Fruit fly (Drosophila melanogaster): ENCODE measurements around the gene ru.

ru gene

DNA sequence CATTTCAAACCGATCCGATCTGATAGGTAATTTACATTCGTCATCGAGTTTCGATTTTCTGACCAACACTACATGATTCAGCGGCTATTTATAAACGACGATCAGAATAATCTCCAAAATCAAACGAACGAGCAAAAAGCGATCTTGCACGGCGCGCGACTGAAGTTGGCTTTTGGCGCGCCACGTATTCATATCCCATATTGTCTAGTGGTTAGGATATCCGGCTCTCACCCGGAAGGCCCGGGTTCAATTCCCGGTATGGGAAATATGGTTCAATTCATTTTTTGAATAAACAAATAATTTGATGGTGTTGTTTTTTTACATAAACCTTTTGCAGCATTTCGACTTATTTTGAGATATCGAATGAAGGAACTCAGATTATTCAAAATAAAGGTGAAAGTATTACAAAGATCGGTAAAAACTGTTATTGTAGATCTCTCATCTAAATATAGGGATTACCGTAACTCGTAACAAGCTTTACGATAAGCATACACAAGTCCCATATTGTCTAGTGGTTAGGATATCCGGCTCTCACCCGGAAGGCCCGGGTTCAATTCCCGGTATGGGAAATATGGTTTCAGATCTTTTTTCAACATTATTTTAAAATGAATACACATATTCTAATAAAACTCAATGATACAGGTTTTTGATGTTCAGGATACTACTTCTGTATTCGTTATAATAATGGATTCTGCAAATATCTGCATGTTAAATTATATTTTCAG lies 9.5 kb downstream of the ru start (continued):
- TF ChIP-seq CG16813 (GFP tag; IDR thresholded peaks at IDR 0.05; ENCODE audit: partially characterized antibody) (peak; percentile 61; the same call in 2 of the 3 replicates), CG18262 (tag; optimal IDR thresholded peaks at IDR 0.05) (no peak), CG15696 (tag; optimal IDR thresholded peaks at IDR 0.05) (no peak), CG15011 (GFP tag; optimal IDR thresholded peaks at IDR 0.05) (no peak), CG9437 (GFP tag; optimal IDR thresholded peaks at IDR 0.05) (no peak), CG6272 (GFP tag; IDR thresholded peaks at IDR 0.05) (no peak), Opbp (GFP tag; IDR thresholded peaks at IDR 0.05; ENCODE audit: partially characterized antibody) (peak; percentile 69; the same call in 2 of the 3 replicates), cwo (GFP tag; optimal IDR thresholded peaks at IDR 0.05) (no peak), lilli (GFP tag; optimal IDR thresholded peaks at IDR 0.05) (no peak), CG6791 (GFP tag; IDR thresholded peaks at IDR 0.05; ENCODE audit: partially characterized antibody) (peak; percentile 76)

DNA sequence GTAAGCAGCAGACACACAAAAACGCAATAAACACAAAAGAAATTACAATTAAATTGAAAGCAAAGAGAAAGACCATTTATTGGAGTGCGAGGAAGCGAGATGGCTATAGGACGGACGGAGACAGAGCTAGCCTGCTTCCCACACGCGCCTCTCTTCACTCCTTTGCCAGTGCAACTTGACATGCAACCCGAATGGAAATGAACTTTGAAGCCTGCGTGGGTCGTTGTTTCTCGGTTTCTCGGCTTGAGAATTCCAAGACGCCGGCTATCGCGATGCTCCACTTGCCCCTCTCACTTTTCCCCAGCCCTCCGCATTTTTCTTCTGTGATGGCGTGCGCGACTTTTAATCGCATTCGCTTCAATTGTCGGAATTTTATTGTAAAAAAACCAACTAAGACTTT lies 10.5 kb downstream of the ru start:
- TF ChIP-seq NfI (GFP tag; optimal IDR thresholded peaks at IDR 0.05) (no peak), crol (GFP tag; IDR thresholded peaks at IDR 0.05) (peak; percentile 71; the same call in 1 of the 2 replicates), pros (GFP tag; optimal IDR thresholded peaks at IDR 0.05) (peak; percentile 10), nom (GFP tag; optimal IDR thresholded peaks at IDR 0.05) (peak; percentile 72), CG1832 (GFP tag; optimal IDR thresholded peaks at IDR 0.05) (peak; percentile 49), CG10321 (GFP tag; IDR thresholded peaks at IDR 0.05) (peak; percentile 90), CG12104 (GFP tag; optimal IDR thresholded peaks at IDR 0.05) (no peak), onecut (GFP tag; IDR thresholded peaks at IDR 0.05) (no peak), CG17328 (GFP tag; IDR thresholded peaks at IDR 0.05) (no peak), Med (GFP tag) (peak; percentile 24), bsh (GFP tag; optimal IDR thresholded peaks at IDR 0.05) (peak in 1 of 2 experiments; percentile 30), dpn (GFP tag; optimal IDR thresholded peaks at IDR 0.05) (no peak), CG6654 (GFP tag; optimal IDR thresholded peaks at IDR 0.05) (no peak), row (GFP tag; IDR thresholded peaks at IDR 0.05) (no peak), CG14860 (GFP tag; IDR thresholded peaks at IDR 0.05; ENCODE audit: partially characterized antibody) (no peak), nau (GFP tag; optimal IDR thresholded peaks at IDR 0.05) (no peak)

DNA sequence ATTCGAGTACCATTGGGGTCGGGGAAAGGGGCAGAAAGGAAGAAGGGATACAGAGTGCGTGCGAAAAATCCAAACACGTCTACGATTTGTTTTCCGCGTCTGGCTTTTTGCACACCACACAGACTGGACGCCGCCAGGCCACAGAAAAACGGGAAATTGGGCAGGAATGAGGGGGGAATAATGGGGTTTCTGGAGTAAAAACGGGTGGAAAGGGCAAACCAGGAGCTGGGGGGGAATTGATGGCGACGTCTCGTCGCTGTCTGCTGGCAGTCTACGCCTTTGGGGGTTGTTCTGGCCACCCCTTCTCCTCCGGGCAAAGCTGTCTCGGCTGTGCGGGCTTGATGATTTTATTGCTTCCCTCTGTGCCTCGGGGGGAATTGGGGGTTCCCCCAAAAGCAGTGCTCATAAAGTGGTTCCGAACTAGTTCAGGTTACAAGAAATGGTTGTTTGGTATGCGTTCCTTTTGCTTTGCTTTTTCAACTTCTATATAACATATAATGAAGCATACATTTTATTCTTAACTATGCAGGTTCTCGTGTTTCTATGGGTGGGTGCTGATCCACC lies 15.3 kb downstream of the ru start:
- TF ChIP-seq sens (GFP tag) (peak; percentile 11), trem (tag; optimal IDR thresholded peaks at IDR 0.05) (no peak), seq (GFP tag; IDR thresholded peaks at IDR 0.05) (peak; percentile 11; the same call in 1 of the 2 replicates), CG13894 (tag; optimal IDR thresholded peaks at IDR 0.05) (peak; percentile 2), crol (GFP tag; IDR thresholded peaks at IDR 0.05) (peak; percentile 56; the same call in 1 of the 2 replicates), mld (GFP tag; IDR thresholded peaks at IDR 0.05; ENCODE audit: partially characterized antibody) (no peak), Med (GFP tag) (peak; percentile 94), abd-A (tag; optimal IDR thresholded peaks at IDR 0.05) (peak; percentile 94), shn (GFP tag; optimal IDR thresholded peaks at IDR 0.05) (peak; percentile 18), odd (GFP tag; optimal IDR thresholded peaks at IDR 0.05) (no peak), CG15514 (GFP tag; optimal IDR thresholded peaks at IDR 0.05) (peak; percentile 96), Atf3 (GFP tag; optimal IDR thresholded peaks at IDR 0.05) (no peak), onecut (GFP tag; IDR thresholded peaks at IDR 0.05) (no peak), Ptx1 (GFP tag; IDR thresholded peaks at IDR 0.05) (0 out of 2 replicates have a peak, but pooled peaks have one; percentile 10)

Data from whole organism, embryonic.